Fruit fly (Drosophila melanogaster) whole organism: ENCODE results near the gene CG17124.

ENCODE experiments used
- CG8478 ChIP-seq: fragments of >200 bp; optimal IDR thresholded peaks from 2 replicates; lab custom pipeline; 2018; ENCODE audit warnings: inconsistent platforms
- Dll ChIP-seq: fragments of >200 bp; optimal IDR thresholded peaks from 2 replicates; lab custom pipeline; 2017
- EcR ChIP-seq, 2 experiments: fragments of >200 bp; optimal IDR thresholded peaks; 2 replicates each; lab custom pipeline; 2017; ENCODE audit warnings: missing biosample characterization in 2 of 2, missing genetic modification characterization in 2 of 2, missing genetic modification reagents in 2 of 2
- pan ChIP-seq: fragments of >200 bp; optimal IDR thresholded peaks from 2 replicates; lab custom pipeline; 2017
- psq ChIP-seq: fragments of >200 bp; optimal IDR thresholded peaks from 2 replicates; lab custom pipeline; 2017
- usp ChIP-seq: fragments of >200 bp; optimal IDR thresholded peaks from 2 replicates; lab custom pipeline; 2017; ENCODE audit warnings: missing biosample characterization, missing genetic modification characterization, mixed read lengths

dm6 chr2L:10706267-10706666 lies 49.9 kb downstream of the CG17124 start:
- TF ChIP-seq pan (lab: Kevin White, UChicago) (no peak), EcR (GFP tag; optimal IDR thresholded peaks at IDR 0.05; lab: Kevin White, UChicago) (no peak), CG8478 (lab: Kevin White, UChicago) (no peak), Dll (lab: Kevin White, UChicago) (no peak), usp (GFP tag; lab: Kevin White, UChicago) (no peak), psq (lab: Kevin White, UChicago) (no peak)
